Fruit fly (Drosophila melanogaster) whole organism, embryonic: ENCODE results near the gene ocn.
A peak's percentile ranks its signal among the peaks of the same experiment; 100 is the strongest.

ENCODE experiments used
- Atf3 ChIP-seq: fragments of 200-800 bp; sonication (Bioruptor generic); optimal IDR thresholded peaks from 3 replicates; lab custom pipeline; 2016; ENCODE audit warnings: missing biosample characterization, missing genetic modification characterization
- Bdp1 ChIP-seq: fragments of 200-800 bp; sonication (Bioruptor generic); optimal IDR thresholded peaks from 3 replicates; lab custom pipeline; 2016; ENCODE audit warnings: missing biosample characterization, missing genetic modification characterization
- BtbVII ChIP-seq: fragments of 200-800 bp; sonication (Bioruptor generic); optimal IDR thresholded peaks from 3 replicates; lab custom pipeline; 2017; ENCODE audit warnings: missing biosample characterization, mild to moderate bottlenecking, missing genetic modification characterization
- CG12299 ChIP-seq: fragments of 200-800 bp; sonication (Bioruptor generic); optimal IDR thresholded peaks from 2 replicates; lab custom pipeline; 2018; ENCODE audit warnings: missing biosample characterization, mild to moderate bottlenecking, missing genetic modification characterization
- CG13287 ChIP-seq: fragments of 200-800 bp; sonication (Bioruptor generic); IDR thresholded peaks from 2 replicates; pipeline ENCODE4 v1.3.6; 2022; ENCODE audit warnings: missing biosample characterization, missing genetic modification characterization; ENCODE audit not compliant: partially characterized antibody
- CG14965 ChIP-seq: fragments of 200-800 bp; sonication (Bioruptor generic); optimal IDR thresholded peaks from 2 replicates; lab custom pipeline; 2016; ENCODE audit warnings: missing biosample characterization, missing genetic modification characterization, borderline replicate concordance
- CG15601 ChIP-seq: fragments of 200-800 bp; sonication (Bioruptor generic); optimal IDR thresholded peaks from 3 replicates; lab custom pipeline; 2019; ENCODE audit warnings: missing biosample characterization, mild to moderate bottlenecking, missing genetic modification characterization, moderate library complexity
- CG18599 ChIP-seq: fragments of 200-800 bp; sonication (Bioruptor generic); optimal IDR thresholded peaks from 3 replicates; lab custom pipeline; 2017; ENCODE audit warnings: missing biosample characterization, missing genetic modification characterization, mild to moderate bottlenecking, moderate library complexity, missing genetic modification reagents
- CG31365 ChIP-seq: fragments of 200-800 bp; sonication (Bioruptor generic); optimal IDR thresholded peaks from 2 replicates; lab custom pipeline; 2018; ENCODE audit warnings: missing biosample characterization, mild to moderate bottlenecking, missing genetic modification characterization
- CG32532 ChIP-seq: fragments of 200-800 bp; sonication (Bioruptor generic); IDR thresholded peaks from 2 replicates; pipeline ENCODE4 v1.3.6; 2022; ENCODE audit warnings: missing biosample characterization, missing genetic modification characterization
- CG33557 ChIP-seq: fragments of 200-800 bp; sonication (Bioruptor generic); optimal IDR thresholded peaks from 2 replicates; lab custom pipeline; 2019; ENCODE audit warnings: missing biosample characterization, mild to moderate bottlenecking, missing genetic modification characterization, moderate library complexity
- CG3847 ChIP-seq: fragments of 200-800 bp; sonication (Bioruptor generic); IDR thresholded peaks from 2 replicates; pipeline ENCODE4 v1.3.6; 2022; ENCODE audit warnings: missing biosample characterization, missing genetic modification characterization
- CG4617 ChIP-seq: fragments of 200-800 bp; sonication (Bioruptor generic); optimal IDR thresholded peaks from 3 replicates; lab custom pipeline; 2016; ENCODE audit warnings: missing biosample characterization, missing genetic modification characterization, borderline replicate concordance
- CG6272 ChIP-seq: fragments of 200-800 bp; sonication (Bioruptor generic); IDR thresholded peaks from 2 replicates; pipeline ENCODE4 v1.3.6; 2022; ENCODE audit warnings: missing biosample characterization, missing genetic modification characterization
- CG6791 ChIP-seq: fragments of 200-800 bp; sonication (Bioruptor generic); IDR thresholded peaks from 3 replicates; pipeline ENCODE4 v1.3.6; 2022; ENCODE audit warnings: missing biosample characterization, missing genetic modification characterization; ENCODE audit not compliant: partially characterized antibody
- CG7357 ChIP-seq: fragments of 200-800 bp; sonication (Bioruptor generic); IDR thresholded peaks from 3 replicates; pipeline ENCODE4 v1.3.6; 2022; ENCODE audit warnings: missing biosample characterization, missing genetic modification characterization
- CG7556 ChIP-seq: fragments of 200-800 bp; sonication (Bioruptor generic); optimal IDR thresholded peaks from 2 replicates; lab custom pipeline; 2017; ENCODE audit warnings: missing biosample characterization, mild to moderate bottlenecking, missing genetic modification characterization
- CG8924 ChIP-seq: fragments of 200-800 bp; optimal IDR thresholded peaks from 3 replicates; lab custom pipeline; 2019; ENCODE audit warnings: missing biosample characterization, mild to moderate bottlenecking, missing genetic modification characterization, moderate library complexity
- CG9437 ChIP-seq: fragments of 200-800 bp; sonication (Bioruptor generic); optimal IDR thresholded peaks from 2 replicates; lab custom pipeline; 2018; ENCODE audit warnings: missing biosample characterization, mild to moderate bottlenecking, missing genetic modification characterization
- CG9609 ChIP-seq: fragments of 200-800 bp; sonication (Bioruptor generic); optimal IDR thresholded peaks from 3 replicates; lab custom pipeline; 2016; ENCODE audit warnings: missing biosample characterization, missing genetic modification characterization
- Dp ChIP-seq: fragments of 200-800 bp; sonication (Bioruptor generic); optimal IDR thresholded peaks from 2 replicates; lab custom pipeline; 2018; ENCODE audit warnings: missing biosample characterization, mild to moderate bottlenecking, missing genetic modification characterization, moderate library complexity
- E2f2 ChIP-seq: fragments of 200-800 bp; sonication (Bioruptor generic); IDR thresholded peaks from 2 replicates; pipeline ENCODE4 v1.3.6; 2022; ENCODE audit warnings: missing biosample characterization, missing genetic modification characterization
- ERR ChIP-seq: fragments of 200-800 bp; sonication (Bioruptor generic); optimal IDR thresholded peaks from 2 replicates; lab custom pipeline; 2016; ENCODE audit warnings: missing biosample characterization, missing genetic modification characterization
- Ets97D ChIP-seq: fragments of 200-800 bp; sonication (Bioruptor generic); optimal IDR thresholded peaks from 3 replicates; lab custom pipeline; 2016; ENCODE audit warnings: missing biosample characterization, missing genetic modification characterization
- Fer1 ChIP-seq: fragments of 200-800 bp; sonication (Bioruptor generic); optimal IDR thresholded peaks from 2 replicates; lab custom pipeline; 2017; ENCODE audit warnings: missing biosample characterization, mild to moderate bottlenecking, missing genetic modification characterization
- Gug ChIP-seq: fragments of 200-800 bp; sonication (Bioruptor generic); IDR thresholded peaks from 4 replicates; pipeline ENCODE4 v1.3.6; 2022; ENCODE audit warnings: missing biosample characterization, missing genetic modification characterization
- HmgD ChIP-seq: fragments of 200-800 bp; sonication (Bioruptor generic); optimal IDR thresholded peaks from 3 replicates; lab custom pipeline; 2016; ENCODE audit warnings: missing biosample characterization, missing genetic modification characterization
- Hr3 ChIP-seq: fragments of 200-800 bp; sonication (Bioruptor generic); optimal IDR thresholded peaks from 3 replicates; lab custom pipeline; 2016; ENCODE audit warnings: missing biosample characterization, missing genetic modification characterization
- Mrtf ChIP-seq: fragments of 200-800 bp; sonication (Bioruptor generic); IDR thresholded peaks from 3 replicates; pipeline ENCODE4 v1.3.6; 2022; ENCODE audit warnings: missing biosample characterization, missing genetic modification characterization
- Neu2 ChIP-seq: fragments of 200-800 bp; sonication (Bioruptor generic); optimal IDR thresholded peaks from 3 replicates; lab custom pipeline; 2016; ENCODE audit warnings: missing biosample characterization, missing genetic modification characterization, borderline replicate concordance
- Opbp ChIP-seq: fragments of 200-800 bp; sonication (Bioruptor generic); IDR thresholded peaks from 3 replicates; pipeline ENCODE4 v1.3.6; 2022; ENCODE audit warnings: missing biosample characterization, missing genetic modification characterization; ENCODE audit not compliant: partially characterized antibody
- Pdp1 ChIP-seq, 2 experiments: fragments of 200-800 bp; sonication (Bioruptor generic); optimal IDR thresholded peaks; 3 replicates each; lab custom pipeline; 2016; ENCODE audit warnings: missing biosample characterization in 2 of 2, missing genetic modification characterization in 2 of 2, mild to moderate bottlenecking in 1 of 2, moderate library complexity in 1 of 2
- Xrp1 ChIP-seq: fragments of 200-800 bp; sonication (Bioruptor generic); IDR thresholded peaks from 2 replicates; pipeline ENCODE4 v1.3.6; 2022; ENCODE audit warnings: missing biosample characterization, missing genetic modification characterization
- ap ChIP-seq: fragments of 200-800 bp; sonication (Bioruptor generic); IDR thresholded peaks from 2 replicates; pipeline ENCODE4 v1.3.6; 2022; ENCODE audit warnings: missing biosample characterization, missing genetic modification characterization
- ato ChIP-seq: fragments of 200-800 bp; sonication (Bioruptor generic); IDR thresholded peaks from 2 replicates; pipeline ENCODE4 v1.3.6; 2022; ENCODE audit warnings: missing biosample characterization, missing genetic modification characterization; ENCODE audit not compliant: partially characterized antibody
- bbx ChIP-seq: fragments of 200-800 bp; sonication (Bioruptor generic); IDR thresholded peaks from 2 replicates; pipeline ENCODE4 v1.3.6; 2022; ENCODE audit warnings: missing biosample characterization, missing genetic modification characterization; ENCODE audit not compliant: partially characterized antibody
- bigmax ChIP-seq: fragments of 200-800 bp; sonication (Bioruptor generic); optimal IDR thresholded peaks from 2 replicates; lab custom pipeline; 2018; ENCODE audit warnings: missing biosample characterization, mild to moderate bottlenecking, missing genetic modification characterization
- ci ChIP-seq: fragments of 200-800 bp; sonication (Bioruptor generic); IDR thresholded peaks from 3 replicates; pipeline ENCODE4 v1.3.6; 2022; ENCODE audit warnings: missing biosample characterization, missing genetic modification characterization
- danr ChIP-seq: fragments of 200-800 bp; sonication (Bioruptor generic); IDR thresholded peaks from 2 replicates; pipeline ENCODE4 v1.3.6; 2022; ENCODE audit warnings: missing biosample characterization, missing genetic modification characterization
- dati ChIP-seq: fragments of 200-800 bp; sonication (Bioruptor generic); IDR thresholded peaks from 2 replicates; pipeline ENCODE4 v1.3.6; 2022; ENCODE audit warnings: missing biosample characterization, missing genetic modification characterization
- eyg ChIP-seq: fragments of 200-800 bp; sonication (Bioruptor generic); optimal IDR thresholded peaks from 3 replicates; lab custom pipeline; 2016; ENCODE audit warnings: missing biosample characterization, missing genetic modification characterization
- gro ChIP-seq: fragments of 200-800 bp; sonication (Bioruptor generic); optimal IDR thresholded peaks from 2 replicates; lab custom pipeline; 2016; ENCODE audit warnings: missing biosample characterization, missing genetic modification characterization
- inv ChIP-seq: fragments of 200-800 bp; sonication (Bioruptor generic); IDR thresholded peaks from 2 replicates; pipeline ENCODE4 v1.3.6; 2022; ENCODE audit warnings: missing biosample characterization, missing genetic modification characterization; ENCODE audit not compliant: partially characterized antibody
- ken ChIP-seq: fragments of 200-800 bp; sonication (Bioruptor generic); IDR thresholded peaks from 3 replicates; pipeline ENCODE4 v1.3.6; 2022; ENCODE audit warnings: missing biosample characterization, missing genetic modification characterization
- scrt ChIP-seq: fragments of 200-800 bp; sonication (Bioruptor generic); optimal IDR thresholded peaks from 2 replicates; lab custom pipeline; 2018; ENCODE audit warnings: missing biosample characterization, mild to moderate bottlenecking, missing genetic modification characterization, moderate library complexity
- slbo ChIP-seq: fragments of 200-800 bp; sonication (Bioruptor generic); IDR thresholded peaks from 2 replicates; pipeline ENCODE4 v1.3.6; 2022; ENCODE audit warnings: missing biosample characterization, missing genetic modification characterization
- sob ChIP-seq: fragments of 200-800 bp; sonication (Bioruptor generic); IDR thresholded peaks from 2 replicates; pipeline ENCODE4 v1.3.6; 2022; ENCODE audit warnings: missing biosample characterization, missing genetic modification characterization
- sr ChIP-seq: fragments of 200-800 bp; sonication (Bioruptor generic); IDR thresholded peaks from 3 replicates; pipeline ENCODE4 v1.3.6; 2022; ENCODE audit warnings: missing biosample characterization, missing genetic modification characterization
- tgo ChIP-seq: fragments of 200-800 bp; sonication (Bioruptor generic); IDR thresholded peaks from 3 replicates; pipeline ENCODE4 v1.3.6; 2022; ENCODE audit warnings: missing biosample characterization, missing genetic modification characterization
- tll ChIP-seq, 2 experiments: fragments of 200-800 bp in 1 of 2; fragments of >200 bp in 1 of 2; sonication (Bioruptor generic) in 1 of 2; optimal IDR thresholded peaks; 2 replicates each; lab custom pipeline; 2017 to 2019; ENCODE audit warnings: missing biosample characterization in 2 of 2, missing genetic modification characterization in 2 of 2, mild to moderate bottlenecking in 1 of 2, moderate library complexity in 1 of 2

Gene ocn

dm6 chr3R:30022452-30023028 lies 15.0 kb downstream of the ocn start, which contains the start of the genes RpS28a and Axn (continued):
- TF ChIP-seq gro (peak; percentile 1), Hr3 (GFP tag; lab: Kevin White, UChicago) (no peak), BtbVII (GFP tag; lab: Kevin White, UChicago) (no peak), scrt (GFP tag; lab: Kevin White, UChicago) (no peak), CG6272 (GFP tag; lab: Robert Waterston, UW) (no peak), CG33557 (GFP tag; lab: Kevin White, UChicago) (no peak), ap (no peak), Dp (GFP tag; lab: Kevin White, UChicago) (peak; percentile 58), sob (GFP tag; lab: Robert Waterston, UW) (no peak; the same call in 1 of the 2 replicates), HmgD (GFP tag; lab: Kevin White, UChicago) (peak; percentile 83), ato (GFP tag; lab: Robert Waterston, UW) (peak; percentile 1; the same call in 1 of the 2 replicates), inv (GFP tag; lab: Robert Waterston, UW) (no peak), danr (GFP tag; lab: Robert Waterston, UW) (no peak), CG32532 (peak; percentile 59), CG7357 (no peak), eyg (GFP tag; lab: Kevin White, UChicago) (no peak), slbo (GFP tag; lab: Robert Waterston, UW) (peak; percentile 52), CG7556 (GFP tag; lab: Kevin White, UChicago) (no peak), Opbp (GFP tag; lab: Robert Waterston, UW) (peak; percentile 56; the same call in 2 of the 3 replicates), CG8924 (tag; lab: Kevin White, UChicago) (no peak), CG3847 (peak; percentile 76), Fer1 (GFP tag; lab: Kevin White, UChicago) (no peak), Xrp1 (GFP tag; lab: Robert Waterston, UW) (no peak), dati (GFP tag; lab: Robert Waterston, UW) (no peak), CG15601 (tag; lab: Kevin White, UChicago) (peak; percentile 81), E2f2 (GFP tag; lab: Robert Waterston, UW) (peak; percentile 63), CG6791 (GFP tag; lab: Robert Waterston, UW) (peak; percentile 4; the same call in 1 of the 3 replicates), CG14965 (no peak), CG31365 (no peak), CG13287 (GFP tag; lab: Robert Waterston, UW) (peak; percentile 57), CG4617 (GFP tag; lab: Kevin White, UChicago) (peak; percentile 67), ERR (GFP tag; lab: Kevin White, UChicago) (peak; percentile 94), tgo (GFP tag; lab: Robert Waterston, UW) (no peak), tll (GFP tag; optimal IDR thresholded peaks at IDR 0.05; lab: Kevin White, UChicago) (peak in 1 of 2 experiments; percentile 11), Atf3 (GFP tag; lab: Kevin White, UChicago) (peak; percentile 18), bbx (GFP tag; lab: Robert Waterston, UW) (peak; percentile 66), ci (GFP tag; lab: Robert Waterston, UW) (peak; percentile 32; the same call in 1 of the 3 replicates), bigmax (GFP tag; lab: Kevin White, UChicago) (no peak), CG18599 (GFP tag; lab: Kevin White, UChicago) (no peak), CG9609 (peak; percentile 49), Ets97D (GFP tag; lab: Kevin White, UChicago) (peak; percentile 78), Pdp1 (GFP tag; optimal IDR thresholded peaks at IDR 0.05; lab: Kevin White, UChicago) (no peak), Mrtf (GFP tag; lab: Robert Waterston, UW) (no peak), sr (no peak), CG9437 (GFP tag; lab: Kevin White, UChicago) (no peak), CG12299 (tag; lab: Kevin White, UChicago) (peak; percentile 7), Gug (GFP tag; lab: Robert Waterston, UW) (no peak), Neu2 (GFP tag; lab: Kevin White, UChicago) (no peak), Bdp1 (GFP tag; lab: Kevin White, UChicago) (no peak), ken (GFP tag; lab: Robert Waterston, UW) (0 out of 3 replicates have a peak, but pooled peaks have one; percentile 41)
